Worm (Caenorhabditis elegans): ENCODE data around the gene F58E6.8.

ce11 chrV:9799076-9799475 lies 43.5 kb upstream of the F58E6.8 start, which contains the start of gene F46B6.13:
- TF ChIP-seq attf-5 (GFP tag; optimal IDR thresholded peaks at IDR 0.05): no peak
- TF ChIP-seq hrde-1 (tag; optimal IDR thresholded peaks at IDR 0.05; ENCODE audit: borderline replicate concordance): no peak
- TF ChIP-seq efl-1 (GFP tag; optimal IDR thresholded peaks at IDR 0.05): no peak
- TF ChIP-seq egrh-3 (GFP tag; IDR thresholded peaks at IDR 0.05): no peak
- no peak for TF ChIP-seq nhr-90 (tag; optimal IDR thresholded peaks at IDR 0.05)
- no peak for TF ChIP-seq F49E8.2 (tag; optimal IDR thresholded peaks at IDR 0.05; ENCODE audit: insufficient read depth)
- TF ChIP-seq ama-1 (optimal IDR thresholded peaks at IDR 0.05): no peak
- no peak for TF ChIP-seq ama-1 (GFP tag; optimal IDR thresholded peaks at IDR 0.05)

Data from whole organism, young adult.